Fruit fly (Drosophila melanogaster) whole organism, embryonic: ENCODE results near the gene RIOK2.

ENCODE experiments used
- Aef1 ChIP-seq: fragments of 200-800 bp; sonication (Bioruptor generic); IDR thresholded peaks from 3 replicates; pipeline ENCODE4 v1.3.6; 2022; ENCODE audit warnings: missing biosample characterization, missing genetic modification characterization
- Awh ChIP-seq: fragments of 200-800 bp; sonication (Bioruptor generic); IDR thresholded peaks from 2 replicates; pipeline ENCODE4, ENCODE4 v1.3.6; 2022; ENCODE audit warnings: missing biosample characterization, missing genetic modification characterization
- CG10321 ChIP-seq: fragments of 200-800 bp; sonication (Bioruptor generic); IDR thresholded peaks from 2 replicates; pipeline ENCODE4 v1.3.6; 2022; ENCODE audit warnings: missing biosample characterization, missing genetic modification characterization
- CG10565 ChIP-seq: fragments of 200-800 bp; sonication (Bioruptor generic); optimal IDR thresholded peaks from 3 replicates; lab custom pipeline; 2016; ENCODE audit warnings: missing biosample characterization, mild to moderate bottlenecking, missing genetic modification characterization
- CG11398 ChIP-seq: fragments of 200-800 bp; sonication (Bioruptor generic); optimal IDR thresholded peaks from 2 replicates; lab custom pipeline; 2016; ENCODE audit warnings: missing biosample characterization, missing genetic modification characterization
- CG13424 ChIP-seq: fragments of 200-800 bp; sonication (Bioruptor generic); optimal IDR thresholded peaks from 2 replicates; lab custom pipeline; 2019; ENCODE audit warnings: missing biosample characterization, mild to moderate bottlenecking, missing genetic modification characterization, moderate library complexity
- CG13775 ChIP-seq: fragments of 200-800 bp; sonication (Bioruptor generic); optimal IDR thresholded peaks from 3 replicates; lab custom pipeline; 2017; ENCODE audit warnings: missing biosample characterization, mild to moderate bottlenecking, missing genetic modification characterization
- CG15269 ChIP-seq: fragments of 200-800 bp; sonication (Bioruptor generic); optimal IDR thresholded peaks from 2 replicates; lab custom pipeline; 2018; ENCODE audit warnings: missing biosample characterization, mild to moderate bottlenecking, missing genetic modification characterization, moderate library complexity
- CG15479 ChIP-seq: fragments of 200-800 bp; sonication (Bioruptor generic); optimal IDR thresholded peaks from 3 replicates; lab custom pipeline; 2019; ENCODE audit warnings: missing biosample characterization, mild to moderate bottlenecking, missing genetic modification characterization, moderate library complexity
- CG16779 ChIP-seq: fragments of 200-800 bp; sonication (Bioruptor generic); IDR thresholded peaks from 2 replicates; pipeline ENCODE4 v1.3.6; 2022; ENCODE audit warnings: missing biosample characterization, missing genetic modification characterization
- CG2116 ChIP-seq: fragments of 200-800 bp; sonication (Bioruptor generic); optimal IDR thresholded peaks from 3 replicates; lab custom pipeline; 2018; ENCODE audit warnings: missing biosample characterization, mild to moderate bottlenecking, missing genetic modification characterization
- CG2889 ChIP-seq: fragments of 200-800 bp; sonication (Bioruptor generic); IDR thresholded peaks from 3 replicates; pipeline ENCODE4 v1.3.6; 2022; ENCODE audit warnings: missing biosample characterization, missing genetic modification characterization
- CG30020 ChIP-seq: fragments of 200-800 bp; optimal IDR thresholded peaks from 2 replicates; lab custom pipeline; 2019; ENCODE audit warnings: missing biosample characterization, mild to moderate bottlenecking, missing genetic modification characterization, moderate library complexity
- CG32767 ChIP-seq: fragments of 200-800 bp; sonication (Bioruptor generic); IDR thresholded peaks from 2 replicates; pipeline ENCODE4 v1.3.6; 2022; ENCODE audit warnings: missing biosample characterization, missing genetic modification characterization
- CG4360 ChIP-seq: fragments of 200-800 bp; sonication (Bioruptor generic); IDR thresholded peaks from 2 replicates; pipeline ENCODE4 v1.3.6; 2022; ENCODE audit warnings: missing biosample characterization, missing genetic modification characterization
- CG4820 ChIP-seq: fragments of 200-800 bp; sonication (Bioruptor generic); optimal IDR thresholded peaks from 3 replicates; lab custom pipeline; 2016; ENCODE audit warnings: missing biosample characterization, missing genetic modification characterization
- CG6175 ChIP-seq: fragments of 200-800 bp; sonication (Bioruptor generic); IDR thresholded peaks from 3 replicates; pipeline ENCODE4 v1.3.6; 2022; ENCODE audit warnings: missing biosample characterization, missing genetic modification characterization
- CG6272 ChIP-seq: fragments of 200-800 bp; sonication (Bioruptor generic); IDR thresholded peaks from 2 replicates; pipeline ENCODE4 v1.3.6; 2022; ENCODE audit warnings: missing biosample characterization, missing genetic modification characterization
- CG6683 ChIP-seq: fragments of 200-800 bp; sonication (Bioruptor generic); optimal IDR thresholded peaks from 2 replicates; lab custom pipeline; 2017; ENCODE audit warnings: missing biosample characterization, mild to moderate bottlenecking, missing genetic modification characterization, missing genetic modification reagents
- CG6813 ChIP-seq: fragments of 200-800 bp; sonication (Bioruptor generic); optimal IDR thresholded peaks from 2 replicates; lab custom pipeline; 2017; ENCODE audit warnings: missing biosample characterization, missing genetic modification characterization, mild to moderate bottlenecking, moderate library complexity, missing genetic modification reagents
- CG7556 ChIP-seq: fragments of 200-800 bp; sonication (Bioruptor generic); optimal IDR thresholded peaks from 2 replicates; lab custom pipeline; 2017; ENCODE audit warnings: missing biosample characterization, mild to moderate bottlenecking, missing genetic modification characterization
- CG8765 ChIP-seq: fragments of 200-800 bp; sonication (Bioruptor generic); IDR thresholded peaks from 2 replicates; pipeline ENCODE4 v1.3.6; 2022; ENCODE audit warnings: missing biosample characterization, missing genetic modification characterization
- Fer2 ChIP-seq: fragments of 200-800 bp; sonication (Bioruptor generic); optimal IDR thresholded peaks from 2 replicates; lab custom pipeline; 2018; ENCODE audit warnings: missing biosample characterization, mild to moderate bottlenecking, missing genetic modification characterization, moderate library complexity
- HmgZ ChIP-seq: fragments of 200-800 bp; sonication (Bioruptor generic); optimal IDR thresholded peaks from 2 replicates; lab custom pipeline; 2018; ENCODE audit warnings: missing biosample characterization, mild to moderate bottlenecking, missing genetic modification characterization
- Oaz ChIP-seq: fragments of 200-800 bp; sonication (Bioruptor generic); IDR thresholded peaks from 2 replicates; pipeline ENCODE4 v1.3.6; 2022; ENCODE audit warnings: missing biosample characterization, missing genetic modification characterization
- Sox102F ChIP-seq: fragments of 200-800 bp; sonication (Bioruptor generic); optimal IDR thresholded peaks from 2 replicates; lab custom pipeline; 2018; ENCODE audit warnings: missing biosample characterization, mild to moderate bottlenecking, missing genetic modification characterization, moderate library complexity
- Usf ChIP-seq: fragments of 200-800 bp; sonication (Bioruptor generic); optimal IDR thresholded peaks from 2 replicates; lab custom pipeline; 2017; ENCODE audit warnings: missing genotype, missing biosample characterization, missing genetic modification characterization
- Xbp1 ChIP-seq: fragments of 200-800 bp; sonication (Bioruptor generic); optimal IDR thresholded peaks from 3 replicates; lab custom pipeline; 2016; ENCODE audit warnings: missing biosample characterization, mild to moderate bottlenecking, missing genetic modification characterization
- br ChIP-seq: fragments of >200 bp; optimal IDR thresholded peaks from 2 replicates; lab custom pipeline; 2017
- cwo ChIP-seq: fragments of 200-800 bp; sonication (Bioruptor generic); optimal IDR thresholded peaks from 3 replicates; lab custom pipeline; 2017; ENCODE audit warnings: missing biosample characterization, missing genetic modification characterization, mild to moderate bottlenecking, moderate library complexity, missing genetic modification reagents
- da ChIP-seq: fragments of 200-800 bp; sonication (Bioruptor generic); optimal IDR thresholded peaks from 2 replicates; lab custom pipeline; 2016; ENCODE audit warnings: missing biosample characterization, missing genetic modification characterization
- disco-r ChIP-seq: fragments of 200-800 bp; sonication (Bioruptor generic); optimal IDR thresholded peaks from 2 replicates; lab custom pipeline; 2016; ENCODE audit warnings: missing biosample characterization, missing genetic modification characterization
- dmrt99B ChIP-seq: fragments of 200-800 bp; sonication (Bioruptor generic); optimal IDR thresholded peaks from 2 replicates; lab custom pipeline; 2018; ENCODE audit warnings: missing biosample characterization, mild to moderate bottlenecking, missing genetic modification characterization, moderate library complexity
- dysf ChIP-seq: fragments of 200-800 bp; sonication (Bioruptor generic); IDR thresholded peaks from 3 replicates; pipeline ENCODE4 v1.3.6; 2022; ENCODE audit warnings: missing biosample characterization, missing genetic modification characterization
- gro ChIP-seq: fragments of 200-800 bp; sonication (Bioruptor generic); optimal IDR thresholded peaks from 2 replicates; lab custom pipeline; 2016; ENCODE audit warnings: missing biosample characterization, missing genetic modification characterization
- ham ChIP-seq: fragments of 200-800 bp; sonication (Bioruptor generic); IDR thresholded peaks from 2 replicates; pipeline ENCODE4 v1.3.6; 2022; ENCODE audit warnings: missing biosample characterization, missing genetic modification characterization
- lola ChIP-seq, 3 experiments: fragments of >200 bp in 2 of 3; fragments of 200-800 bp in 1 of 3; sonication (Bioruptor generic) in 1 of 3; optimal IDR thresholded peaks; 2 replicates each; lab custom pipeline; 2017 to 2019; ENCODE audit warnings: missing biosample characterization in 3 of 3, missing genetic modification characterization in 3 of 3, mild to moderate bottlenecking in 1 of 3, moderate library complexity in 1 of 3
- luna ChIP-seq: fragments of 200-800 bp; sonication (Bioruptor generic); optimal IDR thresholded peaks from 2 replicates; lab custom pipeline; 2016; ENCODE audit warnings: missing biosample characterization, missing genetic modification characterization
- maf-S ChIP-seq: fragments of 200-800 bp; sonication (Bioruptor generic); optimal IDR thresholded peaks from 2 replicates; lab custom pipeline; 2016; ENCODE audit warnings: missing biosample characterization, missing genetic modification characterization
- nerfin-2 ChIP-seq: fragments of 200-800 bp; sonication (Bioruptor generic); IDR thresholded peaks from 2 replicates; pipeline ENCODE4 v1.3.6; 2022; ENCODE audit warnings: missing biosample characterization, missing genetic modification characterization; ENCODE audit not compliant: partially characterized antibody
- org-1 ChIP-seq: fragments of 200-800 bp; sonication (Bioruptor generic); optimal IDR thresholded peaks from 2 replicates; lab custom pipeline; 2017; ENCODE audit warnings: missing biosample characterization, missing genetic modification characterization
- pb ChIP-seq: fragments of 200-800 bp; sonication (Bioruptor generic); optimal IDR thresholded peaks from 3 replicates; lab custom pipeline; 2016; ENCODE audit warnings: missing biosample characterization, missing genetic modification characterization
- sc ChIP-seq, 3 experiments: fragments of >200 bp in 2 of 3; fragments of 200-800 bp in 1 of 3; sonication (Bioruptor generic) in 1 of 3; optimal IDR thresholded peaks; 2 replicates in 2 of 3; 3 replicates in 1 of 3; lab custom pipeline; 2017; ENCODE audit warnings: mild to moderate bottlenecking in 1 of 3, missing biosample characterization in 1 of 3, missing genetic modification characterization in 1 of 3, missing genetic modification reagents in 1 of 3
- shn ChIP-seq: fragments of 200-800 bp; sonication (Bioruptor generic); optimal IDR thresholded peaks from 3 replicates; lab custom pipeline; 2016; ENCODE audit warnings: missing biosample characterization, missing genetic modification characterization
- ssp ChIP-seq: fragments of 200-800 bp; sonication (Bioruptor generic); IDR thresholded peaks from 2 replicates; pipeline ENCODE4 v1.3.6; 2022; ENCODE audit warnings: missing biosample characterization, missing genetic modification characterization
- stc ChIP-seq: fragments of 200-800 bp; sonication (Bioruptor generic); IDR thresholded peaks from 2 replicates; pipeline ENCODE4 v1.3.6; 2022; ENCODE audit warnings: missing biosample characterization, missing genetic modification characterization
- ttk ChIP-seq: fragments of 200-800 bp; sonication (Bioruptor generic); IDR thresholded peaks from 2 replicates; pipeline ENCODE4 v2.1.2; 2022; ENCODE audit warnings: missing biosample characterization, missing genetic modification characterization
- twi ChIP-seq: fragments of 200-800 bp; optimal IDR thresholded peaks from 2 replicates; lab custom pipeline; 2019; ENCODE audit warnings: missing biosample characterization, mild to moderate bottlenecking, missing genetic modification characterization, moderate library complexity
- usp ChIP-seq: fragments of >200 bp; optimal IDR thresholded peaks from 2 replicates; lab custom pipeline; 2017; ENCODE audit warnings: missing biosample characterization, missing genetic modification characterization
- vvl ChIP-seq: fragments of 200-800 bp; sonication (Bioruptor generic); IDR thresholded peaks from 2 replicates; pipeline ENCODE4 v1.3.6; 2022; ENCODE audit warnings: missing biosample characterization, missing genetic modification characterization
- wek ChIP-seq: fragments of 200-800 bp; sonication (Bioruptor generic); optimal IDR thresholded peaks from 3 replicates; lab custom pipeline; 2018; ENCODE audit warnings: missing biosample characterization, mild to moderate bottlenecking, missing genetic modification characterization, moderate library complexity

RIOK2 gene

dm6 chr3R:25265589-25266201 lies at the start of gene RIOK2, which contains the start of gene GlnRS (continued):
- TF ChIP-seq CG6683 (GFP tag; lab: Kevin White, UChicago), result no peak
- TF ChIP-seq shn (GFP tag; lab: Kevin White, UChicago), result no peak
- no peak for TF ChIP-seq Sox102F (GFP tag; lab: Kevin White, UChicago)
- peak; percentile 94 for TF ChIP-seq CG30020 (tag; lab: Kevin White, UChicago)
- no peak for TF ChIP-seq CG7556 (GFP tag; lab: Kevin White, UChicago)
- no peak for TF ChIP-seq maf-S (GFP tag; lab: Kevin White, UChicago)
- peak; percentile 96 for TF ChIP-seq cwo (GFP tag; lab: Kevin White, UChicago)
- no peak for TF ChIP-seq usp (GFP tag; lab: Kevin White, UChicago)
- no peak for TF ChIP-seq org-1 (GFP tag; lab: Kevin White, UChicago)
- TF ChIP-seq CG10565 (GFP tag; lab: Kevin White, UChicago), result no peak
- no peak for TF ChIP-seq Usf
- TF ChIP-seq Aef1 (GFP tag; lab: Robert Waterston, UW), result no peak
- no peak for TF ChIP-seq dmrt99B
- no peak for TF ChIP-seq disco-r (GFP tag; lab: Kevin White, UChicago)
- TF ChIP-seq twi (tag; lab: Kevin White, UChicago), result peak; percentile 28
- peak; percentile 100 for TF ChIP-seq ssp (GFP tag; lab: Robert Waterston, UW)
- TF ChIP-seq CG6813 (GFP tag; lab: Kevin White, UChicago), result no peak
- no peak for TF ChIP-seq stc
- TF ChIP-seq gro (GFP tag; lab: Kevin White, UChicago), result peak; percentile 54
- TF ChIP-seq CG2889 (GFP tag; lab: Robert Waterston, UW), result no peak
- TF ChIP-seq lola (GFP tag; optimal IDR thresholded peaks at IDR 0.05; lab: Kevin White, UChicago), result peak in 1 of 3 experiments; percentile 100
- peak; percentile 11 for TF ChIP-seq wek
- TF ChIP-seq CG10321 (GFP tag; lab: Robert Waterston, UW), result no peak
- TF ChIP-seq CG15479 (GFP tag; lab: Kevin White, UChicago), result no peak
- TF ChIP-seq CG11398 (GFP tag; lab: Kevin White, UChicago), result no peak
- peak; percentile 20 for TF ChIP-seq Xbp1 (GFP tag; lab: Kevin White, UChicago)
- TF ChIP-seq Awh (GFP tag; lab: Robert Waterston, UW), result no peak
- no peak for TF ChIP-seq CG8765 (GFP tag; lab: Robert Waterston, UW)
- no peak for TF ChIP-seq Oaz
- peak; percentile 75; the same call in 1 of the 2 replicates for TF ChIP-seq nerfin-2 (GFP tag; lab: Robert Waterston, UW)
- no peak for TF ChIP-seq pb (GFP tag; lab: Kevin White, UChicago)
- TF ChIP-seq CG32767 (GFP tag; lab: Robert Waterston, UW), result no peak
- no peak for TF ChIP-seq sc (optimal IDR thresholded peaks at IDR 0.05; lab: Kevin White, UChicago)
- TF ChIP-seq sc (GFP tag; optimal IDR thresholded peaks at IDR 0.05; lab: Kevin White, UChicago), result no peak
- TF ChIP-seq CG4820 (GFP tag; lab: Kevin White, UChicago), result no peak
- no peak for TF ChIP-seq CG6272 (GFP tag; lab: Robert Waterston, UW)
- TF ChIP-seq CG16779, result no peak
- TF ChIP-seq vvl, result peak; percentile 8; the same call in 1 of the 2 replicates
- TF ChIP-seq CG4360 (GFP tag; lab: Robert Waterston, UW), result no peak
- peak; percentile 14 for TF ChIP-seq CG13424 (tag; lab: Kevin White, UChicago)
- no peak for TF ChIP-seq ham
- TF ChIP-seq Fer2 (tag; lab: Kevin White, UChicago), result no peak
- no peak for TF ChIP-seq dysf
- peak; percentile 85 for TF ChIP-seq CG2116 (GFP tag; lab: Kevin White, UChicago)
- no peak for TF ChIP-seq br (lab: Kevin White, UChicago)
- TF ChIP-seq ttk, result no peak
- TF ChIP-seq HmgZ (tag; lab: Kevin White, UChicago), result peak; percentile 86
- no peak for TF ChIP-seq CG6175 (GFP tag; lab: Robert Waterston, UW)
- no peak for TF ChIP-seq da (GFP tag; lab: Kevin White, UChicago)
- no peak for TF ChIP-seq luna (GFP tag; lab: Kevin White, UChicago)
- TF ChIP-seq CG15269 (tag; lab: Kevin White, UChicago), result no peak
- no peak for TF ChIP-seq CG13775
